Worm (Caenorhabditis elegans) whole organism, L2 larva: ENCODE data around the gene fipr-10.
A peak's percentile ranks its signal among the peaks of the same experiment; 100 is the strongest.

Experiments
- C34F6.9 ChIP-seq: fragments of 150-350 bp; optimal IDR thresholded peaks from 2 replicates; lab custom pipeline; 2014; ENCODE audit warnings: missing biosample characterization, missing genetic modification characterization
- F13H6.1 ChIP-seq: sonication (generic microtip); optimal IDR thresholded peaks from 2 replicates; lab custom pipeline; 2016; ENCODE audit warnings: missing genetic modification characterization, missing compliant biosample characterization
- R02D3.7 ChIP-seq: fragments of 150-350 bp; optimal IDR thresholded peaks from 2 replicates; lab custom pipeline; 2014; ENCODE audit warnings: missing biosample characterization, missing genetic modification characterization
- ZK546.5 ChIP-seq: sonication (generic microtip); optimal IDR thresholded peaks from 2 replicates; lab custom pipeline; 2017; ENCODE audit warnings: missing biosample characterization, missing genetic modification characterization
- alr-1 ChIP-seq: fragments of 150-350 bp; optimal IDR thresholded peaks from 2 replicates; lab custom pipeline; 2014; ENCODE audit warnings: missing biosample characterization, missing genetic modification characterization
- aly-2 ChIP-seq: fragments of 150-350 bp; optimal IDR thresholded peaks from 2 replicates; lab custom pipeline; 2014; ENCODE audit warnings: missing biosample characterization, missing genetic modification characterization
- ama-1 ChIP-seq: fragments of 150-350 bp; optimal IDR thresholded peaks from 2 replicates; lab custom pipeline; 2018; ENCODE audit warnings: inconsistent platforms
- ceh-16 ChIP-seq: fragments of 150-350 bp; optimal IDR thresholded peaks from 2 replicates; lab custom pipeline; 2014; ENCODE audit warnings: missing biosample characterization, missing genetic modification characterization
- ceh-82 ChIP-seq: fragments of 150-350 bp; optimal IDR thresholded peaks from 2 replicates; lab custom pipeline; 2014; ENCODE audit warnings: missing biosample characterization, missing genetic modification characterization
- crh-2 ChIP-seq: sonication (generic microtip); optimal IDR thresholded peaks from 2 replicates; lab custom pipeline; 2017; ENCODE audit warnings: missing biosample characterization, missing genetic modification characterization
- dmd-4 ChIP-seq: sonication (generic microtip); optimal IDR thresholded peaks from 2 replicates; lab custom pipeline; 2017; ENCODE audit warnings: missing biosample characterization, missing genetic modification characterization
- elt-1 ChIP-seq: fragments of 150-350 bp; optimal IDR thresholded peaks from 2 replicates; lab custom pipeline; 2014; ENCODE audit warnings: missing biosample characterization, missing genetic modification characterization
- elt-3 ChIP-seq: sonication (generic microtip); optimal IDR thresholded peaks from 2 replicates; lab custom pipeline; 2017; ENCODE audit warnings: missing biosample characterization, missing genetic modification characterization
- fos-1 ChIP-seq: fragments of 150-350 bp; optimal IDR thresholded peaks from 2 replicates; lab custom pipeline; 2014; ENCODE audit warnings: missing biosample characterization, missing genetic modification characterization
- gmeb-1 ChIP-seq: fragments of 150-350 bp; optimal IDR thresholded peaks from 2 replicates; lab custom pipeline; 2014; ENCODE audit warnings: missing biosample characterization, missing genetic modification characterization
- lin-13 ChIP-seq: fragments of 150-350 bp; optimal IDR thresholded peaks from 2 replicates; lab custom pipeline; 2014; ENCODE audit warnings: missing biosample characterization, missing genetic modification reagents, missing genetic modification characterization
- lin-39 ChIP-seq: fragments of 150-350 bp; optimal IDR thresholded peaks from 2 replicates; lab custom pipeline; 2014; ENCODE audit warnings: missing biosample characterization, missing genetic modification reagents, missing genetic modification characterization
- mab-5 ChIP-seq: fragments of 150-350 bp; optimal IDR thresholded peaks from 2 replicates; lab custom pipeline; 2014; ENCODE audit warnings: missing biosample characterization, missing genetic modification characterization
- mbf-1 ChIP-seq: sonication (generic microtip); optimal IDR thresholded peaks from 2 replicates; lab custom pipeline; 2017; ENCODE audit warnings: missing biosample characterization, missing genetic modification characterization
- mdl-1 ChIP-seq, 2 experiments: fragments of 150-350 bp in 1 of 2; sonication (generic microtip) in 1 of 2; optimal IDR thresholded peaks; 2 replicates each; lab custom pipeline; 2017; ENCODE audit warnings: missing biosample characterization in 2 of 2, missing genetic modification characterization in 2 of 2
- nhr-10 ChIP-seq: sonication (generic microtip); optimal IDR thresholded peaks from 2 replicates; lab custom pipeline; 2017; ENCODE audit warnings: missing biosample characterization, missing genetic modification characterization
- nhr-11 ChIP-seq: fragments of 150-350 bp; optimal IDR thresholded peaks from 2 replicates; lab custom pipeline; 2014; ENCODE audit warnings: missing biosample characterization, missing genetic modification characterization
- nhr-12 ChIP-seq: fragments of 150-350 bp; optimal IDR thresholded peaks from 2 replicates; lab custom pipeline; 2014; ENCODE audit warnings: missing biosample characterization, missing genetic modification characterization
- nhr-129 ChIP-seq: fragments of 150-350 bp; optimal IDR thresholded peaks from 2 replicates; lab custom pipeline; 2014; ENCODE audit warnings: missing biosample characterization, missing genetic modification characterization
- nhr-21 ChIP-seq: fragments of 150-350 bp; optimal IDR thresholded peaks from 2 replicates; lab custom pipeline; 2014; ENCODE audit warnings: missing biosample characterization, missing genetic modification characterization
- nhr-23 ChIP-seq: fragments of 150-350 bp; optimal IDR thresholded peaks from 2 replicates; lab custom pipeline; 2014; ENCODE audit warnings: missing biosample characterization, missing genetic modification reagents, missing genetic modification characterization
- nhr-77 ChIP-seq: fragments of 150-350 bp; optimal IDR thresholded peaks from 2 replicates; lab custom pipeline; 2014; ENCODE audit warnings: missing biosample characterization, missing genetic modification characterization
- sem-4 ChIP-seq: fragments of 150-350 bp; optimal IDR thresholded peaks from 2 replicates; lab custom pipeline; 2014; ENCODE audit warnings: missing biosample characterization, missing genetic modification reagents, missing genetic modification characterization
- sma-3 ChIP-seq: sonication (generic microtip); optimal IDR thresholded peaks from 2 replicates; lab custom pipeline; 2016; ENCODE audit warnings: missing genetic modification reagents, missing genetic modification characterization, missing compliant biosample characterization
- snpc-4 ChIP-seq: fragments of 150-350 bp; optimal IDR thresholded peaks from 2 replicates; lab custom pipeline; 2014; ENCODE audit warnings: missing biosample characterization, missing genetic modification characterization
- unc-39 ChIP-seq: fragments of 150-350 bp; optimal IDR thresholded peaks from 2 replicates; lab custom pipeline; 2014; ENCODE audit warnings: missing biosample characterization, missing genetic modification characterization
- unc-55 ChIP-seq: fragments of 150-350 bp; sonication (generic microtip); optimal IDR thresholded peaks from 3 replicates; lab custom pipeline; 2014; ENCODE audit warnings: missing biosample characterization, missing genetic modification reagents, missing genetic modification characterization
- unc-62 ChIP-seq: fragments of 150-350 bp; optimal IDR thresholded peaks from 2 replicates; lab custom pipeline; 2014; ENCODE audit warnings: missing biosample characterization, missing genetic modification reagents, missing genetic modification characterization
- ztf-1 ChIP-seq: fragments of 200-800 bp; sonication (Bioruptor generic); conservative IDR thresholded peaks from 2 replicates; pipeline ENCODE4 v1.3.6; 2022; ENCODE audit warnings: missing genetic modification characterization, missing compliant biosample characterization
- ztf-11 ChIP-seq: sonication (generic microtip); optimal IDR thresholded peaks from 2 replicates; lab custom pipeline; 2017; ENCODE audit warnings: missing biosample characterization, missing genetic modification characterization
- ztf-4 ChIP-seq: fragments of 150-350 bp; optimal IDR thresholded peaks from 2 replicates; lab custom pipeline; 2014; ENCODE audit warnings: missing biosample characterization, missing genetic modification characterization

The fipr-10 gene

DNA sequence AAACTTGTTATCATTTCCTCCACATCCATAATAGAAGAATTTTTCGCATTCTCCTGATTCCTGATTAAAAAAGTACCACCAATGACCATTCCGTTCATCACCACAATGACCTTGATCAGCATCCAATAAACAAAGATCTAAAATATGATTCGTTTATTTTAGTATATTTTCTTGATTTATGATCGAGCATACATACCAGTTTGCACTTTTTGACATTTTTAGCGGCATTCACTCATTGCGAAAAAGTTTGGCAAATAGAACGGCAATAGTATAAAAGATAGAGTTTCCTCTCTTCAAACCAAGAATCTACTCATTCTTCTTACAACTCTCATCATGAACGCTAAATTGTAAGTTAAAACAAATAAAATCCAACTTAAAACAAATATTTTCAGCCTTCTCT is at the start of gene fipr-10:
TSS of gene fipr-10 (plus strand) at position 301 of the 400 bp plus-strand sequence.
- TF ChIP-seq dmd-4 (tag; lab: Kevin White, UChicago) (no peak), R02D3.7 (tag; lab: Kevin White, UChicago) (no peak)
- TF ChIP-seq, all 48 proteins: peak for 0

DNA sequence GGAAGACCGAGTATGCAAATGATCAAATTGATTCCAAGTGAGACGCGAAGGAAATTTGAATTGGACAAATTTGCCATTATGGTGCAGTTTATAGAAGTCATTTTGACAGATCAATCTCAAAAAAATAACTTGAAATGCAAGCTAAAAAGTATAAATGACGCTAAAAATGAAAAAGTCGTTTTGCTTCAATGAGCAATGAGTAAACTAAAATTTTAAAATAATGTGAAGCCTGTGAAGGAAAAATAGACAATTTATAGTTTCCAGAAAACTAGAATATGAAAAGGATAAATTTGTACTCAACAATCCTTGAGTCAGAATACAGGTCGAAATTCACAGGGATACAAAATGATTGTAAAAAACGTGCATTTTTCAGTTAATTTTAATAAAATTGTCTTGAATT is 45.7 kb upstream of the fipr-10 start, which contains the start of gene srab-17:
TSS of gene srab-17 (minus strand) at position 101 of the 400 bp plus-strand sequence.
- TF ChIP-seq mbf-1 (tag; lab: Kevin White, UChicago) = no peak
- TF ChIP-seq sma-3 (GFP tag; lab: Kevin White, UChicago) = no peak
- no peak for TF ChIP-seq ama-1
- no peak for TF ChIP-seq nhr-12 (tag; lab: Kevin White, UChicago)

- TF ChIP-seq ZK546.5 (tag; lab: Kevin White, UChicago) (no peak), dmd-4 (tag; lab: Kevin White, UChicago) (no peak), nhr-11 (tag; lab: Kevin White, UChicago) (no peak), alr-1 (no peak)
These were observed 42.6 kb upstream of the fipr-10 start, which contains the start of gene srab-18 for ce11 chrV:9871339-9871738. Gene srab-18, minus strand, starts transcription at chrV:9871439.

ce11 chrV:9879404-9879803 is 34.6 kb upstream of the fipr-10 start, which contains the start of gene srab-26:
Gene srab-26, minus strand, starts transcription at chrV:9879504.
- TF ChIP-seq ceh-16 (tag; lab: Kevin White, UChicago) (no peak), mab-5 (no peak), unc-62 (no peak)

DNA sequence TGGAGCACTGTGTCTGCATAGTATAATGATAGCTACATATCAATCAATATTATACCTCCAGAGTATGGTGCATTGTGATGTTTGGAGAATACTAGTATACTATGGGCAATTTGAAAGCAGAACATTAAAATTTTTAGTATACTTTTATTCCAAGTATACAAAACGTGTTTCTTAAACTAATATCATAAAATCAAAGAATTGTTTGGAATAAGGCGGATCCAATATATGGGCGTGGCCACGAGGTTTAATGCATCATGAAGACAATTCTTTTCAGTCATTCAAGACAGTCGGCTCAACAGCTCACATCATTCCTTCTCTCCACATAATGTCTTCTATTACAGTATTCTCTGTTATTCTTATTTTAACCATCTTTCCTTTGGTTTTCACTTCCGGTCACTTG is 34.1 kb upstream of the fipr-10 start, which contains the start of gene sdz-31:
TSS of gene sdz-31 (plus strand) at position 301 of the 400 bp plus-strand sequence.
- TF ChIP-seq F13H6.1 (tag; lab: Kevin White, UChicago) (no peak), unc-55 (GFP tag; lab: Kevin White, UChicago) (no peak), snpc-4 (no peak), lin-13 (GFP tag; lab: Kevin White, UChicago) (no peak), nhr-21 (tag; lab: Kevin White, UChicago) (no peak), ama-1 (no peak), nhr-129 (tag; lab: Kevin White, UChicago) (no peak), sem-4 (tag; lab: Kevin White, UChicago) (no peak), nhr-77 (tag; lab: Kevin White, UChicago) (no peak), gmeb-1 (tag; lab: Kevin White, UChicago) (no peak), nhr-23 (tag; lab: Kevin White, UChicago) (no peak), nhr-10 (tag; lab: Kevin White, UChicago) (no peak), ceh-82 (no peak), lin-39 (tag; lab: Kevin White, UChicago) (no peak), mab-5 (no peak), ztf-1 (GFP tag; lab: Robert Waterston, UW) (no peak), ztf-11 (tag; lab: Kevin White, UChicago) (no peak), elt-3 (no peak), fos-1 (tag; lab: Kevin White, UChicago) (no peak), C34F6.9 (tag; lab: Kevin White, UChicago) (no peak)

ce11 chrV:9885918-9886488 is 28.0 kb upstream of the fipr-10 start, which contains the start of gene clp-9:
Gene clp-9, minus strand, starts transcription at chrV:9885968.
- TF ChIP-seq nhr-77 (tag; lab: Kevin White, UChicago) (no peak), C34F6.9 (tag; lab: Kevin White, UChicago) (peak; percentile 31), nhr-21 (tag; lab: Kevin White, UChicago) (no peak), elt-3 (no peak), unc-55 (GFP tag; lab: Kevin White, UChicago) (peak; percentile 77)

DNA sequence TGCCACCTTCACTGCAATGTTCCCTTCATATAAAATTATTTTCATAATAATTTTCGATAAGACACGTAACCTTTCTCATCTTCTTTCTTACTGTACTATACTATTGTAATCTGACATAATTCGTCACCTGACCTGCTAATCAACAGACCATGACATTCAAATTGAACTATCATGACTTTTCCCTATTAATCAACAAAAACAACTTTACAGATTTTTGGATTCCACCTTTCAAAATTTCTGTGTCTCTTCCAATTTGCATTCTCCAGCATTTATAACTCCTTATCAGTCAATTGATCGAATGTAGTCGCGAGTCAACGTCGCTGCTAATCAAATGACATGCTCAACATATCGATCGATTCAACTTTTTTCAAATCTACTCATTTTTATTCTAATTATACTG is 24.3 kb upstream of the fipr-10 start, which contains the start of gene fshr-1:
TSS of gene fshr-1 (plus strand) at position 209 of the 400 bp plus-strand sequence.
- no peak for TF ChIP-seq mdl-1 (tag; optimal IDR thresholded peaks at IDR 0.05; lab: Kevin White, UChicago)
- no peak for TF ChIP-seq ama-1
- TF ChIP-seq fos-1 (tag; lab: Kevin White, UChicago) = peak; percentile 57
- no peak for TF ChIP-seq unc-39 (tag; lab: Kevin White, UChicago)
- no peak for TF ChIP-seq nhr-12 (tag; lab: Kevin White, UChicago)
- TF ChIP-seq nhr-77 (tag; lab: Kevin White, UChicago) = no peak
- TF ChIP-seq aly-2 (tag; lab: Kevin White, UChicago) = no peak
- TF ChIP-seq ztf-4 (tag; lab: Kevin White, UChicago) = no peak
- TF ChIP-seq crh-2 (tag; lab: Kevin White, UChicago) = peak; percentile 30
- TF ChIP-seq elt-1 (tag; lab: Kevin White, UChicago) = no peak
